Worm (Caenorhabditis elegans) whole organism, L2 larva: ENCODE data around the gene ubc-6.

Experiments
- C34F6.9 ChIP-seq: fragments of 150-350 bp; optimal IDR thresholded peaks from 2 replicates; lab custom pipeline; 2014; ENCODE audit warnings: missing biosample characterization, missing genetic modification characterization
- F13H6.1 ChIP-seq: sonication (generic microtip); optimal IDR thresholded peaks from 2 replicates; lab custom pipeline; 2016; ENCODE audit warnings: missing genetic modification characterization, missing compliant biosample characterization
- R02D3.7 ChIP-seq: fragments of 150-350 bp; optimal IDR thresholded peaks from 2 replicates; lab custom pipeline; 2014; ENCODE audit warnings: missing biosample characterization, missing genetic modification characterization
- Y55F3AM.14 ChIP-seq: fragments of 200-800 bp; sonication (Bioruptor generic); optimal IDR thresholded peaks from 2 replicates; lab custom pipeline; 2018; ENCODE audit warnings: mild to moderate bottlenecking, missing genetic modification characterization, missing compliant biosample characterization
- ZK546.5 ChIP-seq: sonication (generic microtip); optimal IDR thresholded peaks from 2 replicates; lab custom pipeline; 2017; ENCODE audit warnings: missing biosample characterization, missing genetic modification characterization
- alr-1 ChIP-seq: fragments of 150-350 bp; optimal IDR thresholded peaks from 2 replicates; lab custom pipeline; 2014; ENCODE audit warnings: missing biosample characterization, missing genetic modification characterization
- blmp-1 ChIP-seq: sonication (generic microtip); optimal IDR thresholded peaks from 2 replicates; lab custom pipeline; 2017; ENCODE audit warnings: missing genetic modification characterization, mild to moderate bottlenecking, missing compliant biosample characterization, antibody characterized with exemption, moderate library complexity; ENCODE audit not compliant: insufficient read depth
- ceh-16 ChIP-seq: fragments of 150-350 bp; optimal IDR thresholded peaks from 2 replicates; lab custom pipeline; 2014; ENCODE audit warnings: missing biosample characterization, missing genetic modification characterization
- crh-2 ChIP-seq: sonication (generic microtip); optimal IDR thresholded peaks from 2 replicates; lab custom pipeline; 2017; ENCODE audit warnings: missing biosample characterization, missing genetic modification characterization
- dmd-4 ChIP-seq: sonication (generic microtip); optimal IDR thresholded peaks from 2 replicates; lab custom pipeline; 2017; ENCODE audit warnings: missing biosample characterization, missing genetic modification characterization
- egl-27 ChIP-seq: sonication (generic microtip); optimal IDR thresholded peaks from 3 replicates; lab custom pipeline; 2017; ENCODE audit warnings: missing biosample characterization, missing genetic modification reagents, missing genetic modification characterization
- elt-1 ChIP-seq: fragments of 150-350 bp; optimal IDR thresholded peaks from 2 replicates; lab custom pipeline; 2014; ENCODE audit warnings: missing biosample characterization, missing genetic modification characterization
- elt-3 ChIP-seq: sonication (generic microtip); optimal IDR thresholded peaks from 2 replicates; lab custom pipeline; 2017; ENCODE audit warnings: missing biosample characterization, missing genetic modification characterization
- gmeb-1 ChIP-seq: fragments of 150-350 bp; optimal IDR thresholded peaks from 2 replicates; lab custom pipeline; 2014; ENCODE audit warnings: missing biosample characterization, missing genetic modification characterization
- lin-11 ChIP-seq: fragments of 150-350 bp; sonication (generic microtip); optimal IDR thresholded peaks from 2 replicates; lab custom pipeline; 2014; ENCODE audit warnings: missing biosample characterization, missing genetic modification characterization, inconsistent platforms, mixed read lengths
- lin-39 ChIP-seq: fragments of 150-350 bp; optimal IDR thresholded peaks from 2 replicates; lab custom pipeline; 2014; ENCODE audit warnings: missing biosample characterization, missing genetic modification reagents, missing genetic modification characterization
- lsy-2 ChIP-seq, 2 experiments: fragments of 150-350 bp in 1 of 2; sonication (generic microtip) in 1 of 2; optimal IDR thresholded peaks; 2 replicates each; lab custom pipeline; 2014 to 2017; ENCODE audit warnings: missing biosample characterization in 2 of 2, missing genetic modification characterization in 2 of 2
- mbf-1 ChIP-seq: sonication (generic microtip); optimal IDR thresholded peaks from 2 replicates; lab custom pipeline; 2017; ENCODE audit warnings: missing biosample characterization, missing genetic modification characterization
- mdl-1 ChIP-seq, 2 experiments: fragments of 150-350 bp in 1 of 2; sonication (generic microtip) in 1 of 2; optimal IDR thresholded peaks; 2 replicates each; lab custom pipeline; 2017; ENCODE audit warnings: missing biosample characterization in 2 of 2, missing genetic modification characterization in 2 of 2
- nhr-10 ChIP-seq: sonication (generic microtip); optimal IDR thresholded peaks from 2 replicates; lab custom pipeline; 2017; ENCODE audit warnings: missing biosample characterization, missing genetic modification characterization
- nhr-11 ChIP-seq: fragments of 150-350 bp; optimal IDR thresholded peaks from 2 replicates; lab custom pipeline; 2014; ENCODE audit warnings: missing biosample characterization, missing genetic modification characterization
- nhr-129 ChIP-seq: fragments of 150-350 bp; optimal IDR thresholded peaks from 2 replicates; lab custom pipeline; 2014; ENCODE audit warnings: missing biosample characterization, missing genetic modification characterization
- nhr-21 ChIP-seq: fragments of 150-350 bp; optimal IDR thresholded peaks from 2 replicates; lab custom pipeline; 2014; ENCODE audit warnings: missing biosample characterization, missing genetic modification characterization
- nhr-23 ChIP-seq: fragments of 150-350 bp; optimal IDR thresholded peaks from 2 replicates; lab custom pipeline; 2014; ENCODE audit warnings: missing biosample characterization, missing genetic modification reagents, missing genetic modification characterization
- nhr-237 ChIP-seq: fragments of 150-350 bp; optimal IDR thresholded peaks from 2 replicates; lab custom pipeline; 2014; ENCODE audit warnings: missing biosample characterization, missing genetic modification characterization
- nhr-6 ChIP-seq: fragments of 150-350 bp; optimal IDR thresholded peaks from 2 replicates; lab custom pipeline; 2014; ENCODE audit warnings: missing biosample characterization, missing genetic modification characterization
- nhr-77 ChIP-seq: fragments of 150-350 bp; optimal IDR thresholded peaks from 2 replicates; lab custom pipeline; 2014; ENCODE audit warnings: missing biosample characterization, missing genetic modification characterization
- sem-4 ChIP-seq: fragments of 150-350 bp; optimal IDR thresholded peaks from 2 replicates; lab custom pipeline; 2014; ENCODE audit warnings: missing biosample characterization, missing genetic modification reagents, missing genetic modification characterization
- skn-1 ChIP-seq: sonication (generic microtip); optimal IDR thresholded peaks from 2 replicates; lab custom pipeline; 2017; ENCODE audit warnings: missing biosample characterization, missing genetic modification characterization
- sma-3 ChIP-seq: sonication (generic microtip); optimal IDR thresholded peaks from 2 replicates; lab custom pipeline; 2016; ENCODE audit warnings: missing genetic modification reagents, missing genetic modification characterization, missing compliant biosample characterization
- sma-9 ChIP-seq, 2 experiments: fragments of 150-350 bp in 1 of 2; sonication (generic microtip) in 1 of 2; optimal IDR thresholded peaks; 2 replicates each; lab custom pipeline; 2014 to 2016; ENCODE audit warnings: missing genetic modification characterization in 2 of 2, mild to moderate bottlenecking in 1 of 2, missing biosample characterization in 1 of 2, missing compliant biosample characterization in 1 of 2, missing genetic modification reagents in 1 of 2, moderate library complexity in 1 of 2
- snpc-4 ChIP-seq: fragments of 150-350 bp; optimal IDR thresholded peaks from 2 replicates; lab custom pipeline; 2014; ENCODE audit warnings: missing biosample characterization, missing genetic modification characterization
- unc-39 ChIP-seq: fragments of 150-350 bp; optimal IDR thresholded peaks from 2 replicates; lab custom pipeline; 2014; ENCODE audit warnings: missing biosample characterization, missing genetic modification characterization
- unc-55 ChIP-seq: fragments of 150-350 bp; sonication (generic microtip); optimal IDR thresholded peaks from 3 replicates; lab custom pipeline; 2014; ENCODE audit warnings: missing biosample characterization, missing genetic modification reagents, missing genetic modification characterization
- unc-62 ChIP-seq: fragments of 150-350 bp; optimal IDR thresholded peaks from 2 replicates; lab custom pipeline; 2014; ENCODE audit warnings: missing biosample characterization, missing genetic modification reagents, missing genetic modification characterization
- zag-1 ChIP-seq: fragments of 150-350 bp; optimal IDR thresholded peaks from 2 replicates; lab custom pipeline; 2014; ENCODE audit warnings: missing biosample characterization, missing genetic modification characterization
- ztf-1 ChIP-seq: fragments of 200-800 bp; sonication (Bioruptor generic); conservative IDR thresholded peaks from 2 replicates; pipeline ENCODE4 v1.3.6; 2022; ENCODE audit warnings: missing genetic modification characterization, missing compliant biosample characterization
- ztf-11 ChIP-seq: sonication (generic microtip); optimal IDR thresholded peaks from 2 replicates; lab custom pipeline; 2017; ENCODE audit warnings: missing biosample characterization, missing genetic modification characterization
- ztf-4 ChIP-seq: fragments of 150-350 bp; optimal IDR thresholded peaks from 2 replicates; lab custom pipeline; 2014; ENCODE audit warnings: missing biosample characterization, missing genetic modification characterization

ubc-6 gene

DNA sequence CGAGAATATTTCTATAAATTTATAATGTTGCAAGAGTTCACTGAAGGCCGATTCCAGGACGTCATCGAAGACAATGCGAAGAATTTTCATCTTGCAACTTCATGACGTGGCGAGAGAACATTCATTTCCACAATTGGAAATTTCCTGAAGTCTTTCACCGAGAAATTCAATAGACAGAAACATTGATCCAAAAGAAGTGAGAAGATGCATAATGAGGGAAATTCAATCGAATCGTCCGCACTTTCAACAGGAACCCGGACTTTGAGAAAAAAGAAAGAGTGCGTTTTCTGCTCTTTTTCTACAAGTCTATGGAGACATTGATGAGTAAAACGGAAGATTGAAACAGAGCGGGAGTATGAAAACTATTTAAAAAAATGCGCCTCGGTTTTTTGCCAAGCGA lies 9.7 kb upstream of the ubc-6 start:
- TF ChIP-seq lin-11 (tag; lab: Kevin White, UChicago) (no peak), elt-1 (tag; lab: Kevin White, UChicago) (no peak), C34F6.9 (tag; lab: Kevin White, UChicago) (no peak), nhr-6 (tag; lab: Kevin White, UChicago) (no peak), nhr-11 (tag; lab: Kevin White, UChicago) (no peak), gmeb-1 (tag; lab: Kevin White, UChicago) (no peak), Y55F3AM.14 (GFP tag; lab: Kevin White, UChicago) (no peak), mbf-1 (tag; lab: Kevin White, UChicago) (no peak), nhr-237 (tag; lab: Kevin White, UChicago) (no peak), alr-1 (tag; lab: Kevin White, UChicago) (no peak), ceh-16 (no peak), R02D3.7 (tag; lab: Kevin White, UChicago) (no peak), ztf-1 (GFP tag; lab: Robert Waterston, UW) (no peak), zag-1 (no peak), lin-39 (tag; lab: Kevin White, UChicago) (no peak), ztf-11 (tag; lab: Kevin White, UChicago) (no peak), elt-3 (tag; lab: Kevin White, UChicago) (no peak)

DNA sequence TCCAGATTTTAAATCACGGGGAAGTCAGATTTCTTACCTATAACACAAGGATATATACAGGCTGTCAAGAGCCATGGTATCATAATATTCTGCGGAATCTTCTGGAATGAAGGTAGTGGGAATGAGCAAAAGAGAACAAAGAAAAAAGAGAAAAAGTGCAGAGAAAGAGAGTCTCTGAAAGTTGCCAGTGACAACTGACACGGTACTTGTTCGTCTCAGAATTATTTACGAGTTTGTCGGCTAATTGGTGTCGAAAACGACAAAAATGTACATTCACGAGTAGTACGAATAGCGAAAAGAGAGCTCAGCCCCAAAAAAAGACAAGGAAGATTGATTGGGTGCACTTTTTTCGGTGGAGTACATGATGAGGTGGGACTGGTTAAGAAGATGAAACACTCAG lies 4.0 kb downstream of the ubc-6 start, which contains the start of gene cah-2:
TSS of gene cah-2 (minus strand) at position 101 of the 400 bp plus-strand sequence.
- TF ChIP-seq alr-1 (tag; lab: Kevin White, UChicago) (no peak), snpc-4 (no peak), crh-2 (tag; lab: Kevin White, UChicago) (no peak), nhr-10 (tag; lab: Kevin White, UChicago) (no peak), nhr-129 (no peak), ztf-11 (tag; lab: Kevin White, UChicago) (no peak), gmeb-1 (tag; lab: Kevin White, UChicago) (no peak), blmp-1 (tag; lab: Kevin White, UChicago) (no peak), unc-39 (tag; lab: Kevin White, UChicago) (no peak)

DNA sequence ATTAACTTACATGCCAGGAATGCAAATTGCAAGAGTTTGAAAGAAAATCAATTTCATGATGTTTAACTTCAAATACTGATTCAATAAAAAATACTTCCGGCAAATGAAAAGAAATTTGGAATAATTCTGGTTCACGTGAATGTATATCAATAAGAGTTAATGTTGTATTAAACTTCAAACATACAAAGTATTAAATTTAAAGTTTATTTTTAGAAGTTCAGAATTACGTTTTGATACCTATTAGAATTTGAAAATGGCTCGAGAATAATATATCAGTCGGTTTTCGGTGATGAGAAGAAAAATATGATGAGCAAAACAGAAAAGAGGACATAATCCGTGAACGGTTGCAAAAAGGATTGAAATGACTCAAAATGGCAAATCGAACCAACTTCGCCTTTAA lies 10.6 kb downstream of the ubc-6 start, which contains the start of gene D1022.9:
TSS of gene D1022.9 (minus strand) at position 101 of the 400 bp plus-strand sequence.
- TF ChIP-seq zag-1 = no peak
- TF ChIP-seq dmd-4 (tag; lab: Kevin White, UChicago) = no peak
- no peak for TF ChIP-seq crh-2 (tag; lab: Kevin White, UChicago)
- TF ChIP-seq lin-39 (tag; lab: Kevin White, UChicago) = no peak
- no peak for TF ChIP-seq sem-4 (tag; lab: Kevin White, UChicago)
- no peak for TF ChIP-seq ceh-16
- no peak for TF ChIP-seq mdl-1 (tag; optimal IDR thresholded peaks at IDR 0.05; lab: Kevin White, UChicago)
- no peak for TF ChIP-seq unc-62 (GFP tag; lab: Kevin White, UChicago)
- TF ChIP-seq Y55F3AM.14 (GFP tag; lab: Kevin White, UChicago) = no peak
- TF ChIP-seq alr-1 (tag; lab: Kevin White, UChicago) = no peak
- TF ChIP-seq sma-3 (GFP tag; lab: Kevin White, UChicago) = no peak
- TF ChIP-seq unc-55 (GFP tag; lab: Kevin White, UChicago) = no peak
- TF ChIP-seq ztf-1 (GFP tag; lab: Robert Waterston, UW) = no peak
- no peak for TF ChIP-seq gmeb-1 (tag; lab: Kevin White, UChicago)
- TF ChIP-seq nhr-77 (tag; lab: Kevin White, UChicago) = no peak
- TF ChIP-seq nhr-237 (tag; lab: Kevin White, UChicago) = no peak

DNA sequence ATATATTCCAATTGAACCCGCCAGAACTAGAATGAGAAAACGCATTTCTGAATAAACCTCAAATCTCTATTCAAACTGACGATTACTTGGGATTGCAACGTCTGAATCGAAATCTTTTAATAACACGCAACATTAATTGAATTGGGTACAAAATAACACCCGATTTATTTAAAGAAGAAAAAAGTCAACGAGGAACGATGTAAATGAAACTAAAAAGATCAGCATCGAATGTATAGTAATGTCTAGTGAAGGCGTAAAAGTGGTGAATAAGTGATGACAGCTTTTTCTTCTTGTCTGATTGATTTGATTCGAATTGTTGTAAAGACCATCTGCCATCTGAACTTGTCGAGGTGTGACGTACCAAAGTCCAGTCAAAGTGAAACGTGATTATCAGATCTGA lies 14.6 kb downstream of the ubc-6 start, which contains the start of gene nas-23:
TSS of gene nas-23 (minus strand) at position 101 of the 400 bp plus-strand sequence.
- TF ChIP-seq blmp-1 (tag; lab: Kevin White, UChicago) (no peak), elt-3 (tag; lab: Kevin White, UChicago) (no peak), nhr-23 (tag; lab: Kevin White, UChicago) (no peak), ztf-4 (no peak), Y55F3AM.14 (GFP tag; lab: Kevin White, UChicago) (no peak), crh-2 (tag; lab: Kevin White, UChicago) (no peak), sem-4 (tag; lab: Kevin White, UChicago) (no peak), lsy-2 (tag; optimal IDR thresholded peaks at IDR 0.05; lab: Kevin White, UChicago) (no peak), sma-9 (GFP tag; optimal IDR thresholded peaks at IDR 0.05; lab: Kevin White, UChicago) (no peak), sma-9 (tag; optimal IDR thresholded peaks at IDR 0.05; lab: Kevin White, UChicago) (no peak), egl-27 (tag; lab: Kevin White, UChicago) (no peak), unc-39 (tag; lab: Kevin White, UChicago) (no peak), mdl-1 (tag; optimal IDR thresholded peaks at IDR 0.05; lab: Kevin White, UChicago) (no peak), ZK546.5 (tag; lab: Kevin White, UChicago) (no peak), nhr-21 (tag; lab: Kevin White, UChicago) (no peak), ztf-11 (tag; lab: Kevin White, UChicago) (no peak), snpc-4 (no peak), skn-1 (tag; lab: Kevin White, UChicago) (no peak), F13H6.1 (tag; lab: Kevin White, UChicago) (no peak)
